Fruit fly (Drosophila melanogaster): ENCODE data around the gene AsnS.

AsnS gene

DNA sequence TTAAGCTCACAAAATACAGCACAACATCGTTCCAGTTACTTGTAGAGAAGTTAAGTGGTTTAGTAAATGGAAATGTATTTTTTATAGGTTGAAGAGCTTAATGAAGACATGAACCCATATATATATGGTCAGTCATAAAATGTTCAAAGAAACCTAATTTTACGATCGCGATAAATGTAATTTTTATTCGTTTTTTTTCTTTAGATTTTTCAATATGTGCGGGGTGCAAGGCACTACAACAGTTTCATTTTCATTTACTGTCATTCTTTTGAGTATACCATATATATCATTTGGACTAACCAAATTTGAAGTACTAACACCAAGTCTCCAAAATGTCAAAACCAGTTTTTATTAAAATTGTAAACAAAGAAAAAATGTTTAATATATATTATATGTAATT, 49.5 kb upstream of the AsnS start, which contains the start of gene CG33284 (continued):
- TF ChIP-seq luna (GFP tag; optimal IDR thresholded peaks at IDR 0.05) (no peak), CG4854 (GFP tag; optimal IDR thresholded peaks at IDR 0.05) (no peak), tgo (GFP tag; IDR thresholded peaks at IDR 0.05) (no peak), nerfin-2 (GFP tag; IDR thresholded peaks at IDR 0.05; ENCODE audit: partially characterized antibody) (no peak), CG17328 (GFP tag; IDR thresholded peaks at IDR 0.05) (no peak), tap (tag; optimal IDR thresholded peaks at IDR 0.05) (no peak), C15 (GFP tag; IDR thresholded peaks at IDR 0.05) (no peak), hth (optimal IDR thresholded peaks at IDR 0.05) (no peak)

dm6 chr3L:21129682-21130081, 43.2 kb upstream of the AsnS start:
- TF ChIP-seq CG4360 (GFP tag; IDR thresholded peaks at IDR 0.05), result peak; percentile 80
- no peak for TF ChIP-seq CG1024 (GFP tag; IDR thresholded peaks at IDR 0.05)
- 0 out of 3 replicates have a peak, but pooled peaks have one; percentile 8 for TF ChIP-seq zfh1 (GFP tag; IDR thresholded peaks at IDR 0.05)
- TF ChIP-seq Sin3A (optimal IDR thresholded peaks at IDR 0.05), result no peak
- TF ChIP-seq kni (GFP tag; optimal IDR thresholded peaks at IDR 0.05), result peak; percentile 11
- 0 out of 2 replicates have a peak, but pooled peaks have one; percentile 30 for TF ChIP-seq Doc2 (GFP tag; IDR thresholded peaks at IDR 0.05)
- peak; percentile 46 for TF ChIP-seq CG1832 (GFP tag; optimal IDR thresholded peaks at IDR 0.05)
- TF ChIP-seq sens (GFP tag), result peak; percentile 59
- peak; percentile 62 for TF ChIP-seq CG5180 (GFP tag; optimal IDR thresholded peaks at IDR 0.05)
- peak in 1 of 2 experiments; percentile 34 for TF ChIP-seq Hr78 (GFP tag; optimal IDR thresholded peaks at IDR 0.05)
- TF ChIP-seq Xbp1 (GFP tag; optimal IDR thresholded peaks at IDR 0.05), result no peak

DNA sequence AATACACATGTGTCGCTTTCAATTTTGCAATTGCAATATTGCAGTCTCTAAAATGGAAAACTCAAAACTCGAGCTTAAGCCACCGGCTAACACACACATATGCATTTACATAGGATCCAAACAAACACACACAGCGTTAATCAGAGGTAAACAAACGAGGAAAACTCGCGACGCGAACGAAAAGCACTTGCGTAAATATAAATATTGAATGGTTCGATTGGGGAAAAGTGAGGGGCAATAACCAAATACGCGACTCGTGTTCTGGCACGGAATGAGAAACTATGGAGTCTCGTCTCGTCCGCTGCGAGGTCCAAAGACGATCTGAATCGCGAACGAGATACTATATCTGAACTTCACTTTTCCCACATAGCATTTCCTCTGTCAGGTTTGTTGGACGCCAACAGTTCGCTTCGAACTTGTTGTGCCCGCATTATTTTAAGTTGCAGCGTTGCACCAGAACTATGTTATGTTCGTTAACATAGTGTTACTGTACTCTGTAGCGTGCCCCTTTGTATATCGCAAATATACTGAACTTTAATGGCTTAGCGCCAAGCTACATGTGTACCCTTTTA, 42.0 kb upstream of the AsnS start, which contains the start of gene ko:
Gene ko, minus strand, starts transcription at position 321 of the 572 bp plus-strand sequence.
- TF ChIP-seq zen2 (GFP tag; IDR thresholded peaks at IDR 0.05; ENCODE audit: partially characterized antibody) (peak; percentile 14; the same call in 1 of the 3 replicates), vnd (GFP tag; IDR thresholded peaks at IDR 0.05; ENCODE audit: partially characterized antibody) (no peak), H2.0 (GFP tag; IDR thresholded peaks at IDR 0.05) (no peak), pzg (GFP tag; optimal IDR thresholded peaks at IDR 0.05) (no peak), CG17612 (GFP tag; IDR thresholded peaks at IDR 0.05) (no peak), CG6813 (GFP tag; optimal IDR thresholded peaks at IDR 0.05) (peak; percentile 77), gt (GFP tag; IDR thresholded peaks at IDR 0.05) (no peak), HLHmδ (GFP tag; optimal IDR thresholded peaks at IDR 0.05) (peak; percentile 60), CG12299 (tag; optimal IDR thresholded peaks at IDR 0.05) (peak; percentile 20), CG13775 (GFP tag; optimal IDR thresholded peaks at IDR 0.05) (no peak), CG31441 (GFP tag; IDR thresholded peaks at IDR 0.05) (no peak), sens (GFP tag) (peak; percentile 93), cg (GFP tag; optimal IDR thresholded peaks at IDR 0.05) (peak; percentile 55), sd (tag; optimal IDR thresholded peaks at IDR 0.05) (no peak), Hsf (GFP tag; optimal IDR thresholded peaks at IDR 0.05) (peak; percentile 20), CG7987 (GFP tag; optimal IDR thresholded peaks at IDR 0.05) (peak; percentile 54), CG6683 (GFP tag; optimal IDR thresholded peaks at IDR 0.05) (peak; percentile 38), CG13894 (tag; optimal IDR thresholded peaks at IDR 0.05) (no peak), kni (GFP tag; optimal IDR thresholded peaks at IDR 0.05) (peak; percentile 84), lab (GFP tag; optimal IDR thresholded peaks at IDR 0.05) (peak; percentile 64), CG10979 (tag; optimal IDR thresholded peaks at IDR 0.05) (peak; percentile 3), Optix (GFP tag; IDR thresholded peaks at IDR 0.05) (no peak), tll (GFP tag; optimal IDR thresholded peaks at IDR 0.05) (no peak), gsb (GFP tag; IDR thresholded peaks at IDR 0.05) (no peak), mld (GFP tag; IDR thresholded peaks at IDR 0.05; ENCODE audit: partially characterized antibody) (no peak), NC2β (GFP tag; optimal IDR thresholded peaks at IDR 0.05) (peak; percentile 26), sr (GFP tag; IDR thresholded peaks at IDR 0.05) (no peak; the same call in 2 of the 3 replicates), Spps (tag; optimal IDR thresholded peaks at IDR 0.05) (peak; percentile 25), Eip74EF (GFP tag; optimal IDR thresholded peaks at IDR 0.05) (peak in 1 of 2 experiments; percentile 59), CG12391 (tag; optimal IDR thresholded peaks at IDR 0.05) (peak; percentile 5)
